Comparison of ENCODE assay signal across 5 worm cellular contexts in the genomic region with DNA sequence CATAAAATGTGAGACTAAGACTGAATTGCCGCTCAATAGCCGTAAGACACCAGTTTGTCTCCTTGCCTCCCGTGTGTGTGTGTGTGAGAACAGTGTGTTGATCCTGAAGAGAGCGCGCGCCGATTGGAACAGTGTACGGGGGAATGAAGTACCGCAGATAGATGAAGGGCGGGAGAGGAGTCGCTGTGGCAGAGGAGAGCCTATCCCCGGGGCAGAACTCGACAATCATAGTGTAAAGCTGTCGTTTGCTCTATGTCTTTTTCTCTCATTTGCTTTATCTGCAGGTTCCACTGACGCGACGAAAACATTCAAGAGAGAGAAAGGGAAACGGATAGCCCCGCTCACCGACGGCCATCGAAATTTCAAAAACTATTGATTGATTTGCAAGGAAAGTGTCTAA.
TF ChIP-seq lines count a peak whose summit lies in the region.

No protein-coding gene starts in this region.

TF ChIP-seq in whole organism, L1 larva, 84 proteins besides CTCF, POLR2A, EP300 and RAD21:
- TF ChIP-seq rnt-1 (tag; optimal IDR thresholded peaks at IDR 0.05; lab: Kevin White, UChicago), result peak; percentile 59
- no peak for TF ChIP-seq alr-1 (tag; optimal IDR thresholded peaks at IDR 0.05; lab: Kevin White, UChicago; ENCODE audit: borderline replicate concordance)
- no peak for TF ChIP-seq nhr-11 (tag; optimal IDR thresholded peaks at IDR 0.05; lab: Kevin White, UChicago)
- peak; percentile 16 for TF ChIP-seq skn-1 (tag; optimal IDR thresholded peaks at IDR 0.05; lab: Kevin White, UChicago)
- TF ChIP-seq dsc-1 (tag; optimal IDR thresholded peaks at IDR 0.05; lab: Kevin White, UChicago), result peak; percentile 44
- TF ChIP-seq lin-15B (tag; optimal IDR thresholded peaks at IDR 0.05; lab: Kevin White, UChicago), result no peak
- no peak for TF ChIP-seq nhr-76 (tag; optimal IDR thresholded peaks at IDR 0.05; lab: Kevin White, UChicago)
- TF ChIP-seq nhr-71 (tag; optimal IDR thresholded peaks at IDR 0.05; lab: Kevin White, UChicago), result peak; percentile 17
- TF ChIP-seq blmp-1 (tag; optimal IDR thresholded peaks at IDR 0.05; lab: Kevin White, UChicago), result no peak
- peak; percentile 17; the same call in 1 of the 2 replicates for TF ChIP-seq nhr-19 (GFP tag; conservative IDR thresholded peaks at IDR 0.05; lab: Robert Waterston, UW)
- peak; percentile 7 for TF ChIP-seq snu-23 (GFP tag; optimal IDR thresholded peaks at IDR 0.05; lab: Kevin White, UChicago)
- peak; percentile 63 for TF ChIP-seq lin-14 (GFP tag; optimal IDR thresholded peaks at IDR 0.05; lab: Kevin White, UChicago)
- no peak for TF ChIP-seq pax-3 (tag; optimal IDR thresholded peaks at IDR 0.05; lab: Kevin White, UChicago)
- TF ChIP-seq mdl-1 (tag; optimal IDR thresholded peaks at IDR 0.05; lab: Kevin White, UChicago), result peak in 1 of 2 experiments; percentile 2
- no peak for TF ChIP-seq unc-86 (tag; optimal IDR thresholded peaks at IDR 0.05; lab: Kevin White, UChicago)
- TF ChIP-seq lsy-2 (tag; optimal IDR thresholded peaks at IDR 0.05; lab: Kevin White, UChicago), result peak in 1 of 2 experiments; percentile 10

TF ChIP-seq in whole organism, L3 larva, 47 proteins besides CTCF, POLR2A, EP300 and RAD21 (continues in another document):
- TF ChIP-seq nhr-12 (tag; optimal IDR thresholded peaks at IDR 0.05; lab: Kevin White, UChicago) (no peak), unc-39 (tag; optimal IDR thresholded peaks at IDR 0.05; lab: Kevin White, UChicago) (no peak), nhr-23 (tag; optimal IDR thresholded peaks at IDR 0.05; lab: Kevin White, UChicago) (no peak), mdl-1 (tag; optimal IDR thresholded peaks at IDR 0.05; lab: Kevin White, UChicago) (no peak), lin-39 (tag; optimal IDR thresholded peaks at IDR 0.05; lab: Kevin White, UChicago) (peak; percentile 28), nhr-11 (tag; optimal IDR thresholded peaks at IDR 0.05; lab: Kevin White, UChicago) (no peak), mml-1 (tag; optimal IDR thresholded peaks at IDR 0.05; lab: Kevin White, UChicago) (no peak), ceh-28 (tag; optimal IDR thresholded peaks at IDR 0.05; lab: Kevin White, UChicago) (peak; percentile 0), fos-1 (tag; optimal IDR thresholded peaks at IDR 0.05; lab: Kevin White, UChicago) (no peak), zag-1 (tag; optimal IDR thresholded peaks at IDR 0.05; lab: Kevin White, UChicago) (no peak), nhr-25 (tag; optimal IDR thresholded peaks at IDR 0.05; lab: Kevin White, UChicago) (no peak), ceh-82 (tag; optimal IDR thresholded peaks at IDR 0.05; lab: Kevin White, UChicago) (no peak), nfya-1 (tag; optimal IDR thresholded peaks at IDR 0.05; lab: Kevin White, UChicago; ENCODE audit: insufficient read depth) (peak; percentile 44), unc-62 (GFP tag; optimal IDR thresholded peaks at IDR 0.05; lab: Kevin White, UChicago) (no peak), pha-4 (tag; optimal IDR thresholded peaks at IDR 0.05; lab: Kevin White, UChicago) (no peak), nhr-67 (tag; optimal IDR thresholded peaks at IDR 0.05; lab: Kevin White, UChicago) (no peak), ztf-11 (tag; optimal IDR thresholded peaks at IDR 0.05; lab: Kevin White, UChicago) (no peak), jun-1 (tag; optimal IDR thresholded peaks at IDR 0.05; lab: Kevin White, UChicago) (no peak), nhr-43 (tag; optimal IDR thresholded peaks at IDR 0.05; lab: Kevin White, UChicago; ENCODE audit: poor library complexity, severe bottlenecking) (no peak)

TF ChIP-seq in whole organism, early embryonic, 17 proteins besides CTCF, POLR2A, EP300 and RAD21:
- no peak for TF ChIP-seq flt-1 (GFP tag; IDR thresholded peaks at IDR 0.05; lab: Robert Waterston, UW)
- TF ChIP-seq hmbx-1 (tag; optimal IDR thresholded peaks at IDR 0.05; lab: Kevin White, UChicago), result no peak
- no peak for TF ChIP-seq tbx-11 (GFP tag; IDR thresholded peaks at IDR 0.05; lab: Robert Waterston, UW)
- TF ChIP-seq hnd-1 (tag; optimal IDR thresholded peaks at IDR 0.05; lab: Kevin White, UChicago), result no peak
- no peak for TF ChIP-seq tra-4 (tag; optimal IDR thresholded peaks at IDR 0.05; lab: Kevin White, UChicago)
- TF ChIP-seq tbx-37 (GFP tag; conservative IDR thresholded peaks at IDR 0.05; lab: Robert Waterston, UW), result no peak
- TF ChIP-seq ceh-36 (tag; optimal IDR thresholded peaks at IDR 0.05; lab: Kevin White, UChicago), result no peak
- peak; percentile 41 for TF ChIP-seq aly-1 (tag; optimal IDR thresholded peaks at IDR 0.05; lab: Kevin White, UChicago)
- 0 out of 2 replicates have a peak, but pooled peaks have one; percentile 17 for TF ChIP-seq scrt-1 (GFP tag; IDR thresholded peaks at IDR 0.05; lab: Robert Waterston, UW)
- no peak for TF ChIP-seq sea-1 (GFP tag; conservative IDR thresholded peaks at IDR 0.05; lab: Robert Waterston, UW)
- TF ChIP-seq ceh-13 (GFP tag; optimal IDR thresholded peaks at IDR 0.05; lab: Kevin White, UChicago), result no peak
- TF ChIP-seq B0310.2 (tag; optimal IDR thresholded peaks at IDR 0.05; lab: Kevin White, UChicago), result no peak
- TF ChIP-seq hmg-4 (GFP tag; optimal IDR thresholded peaks at IDR 0.05; lab: Kevin White, UChicago), result peak; percentile 62

TF ChIP-seq in whole organism, midembryonic, 9 proteins besides CTCF, POLR2A, EP300 and RAD21:
- TF ChIP-seq med-1 (GFP tag; optimal IDR thresholded peaks at IDR 0.05; lab: Kevin White, UChicago; ENCODE audit: insufficient read depth) (no peak), flt-1 (GFP tag; IDR thresholded peaks at IDR 0.05; lab: Robert Waterston, UW) (no peak), ztf-23 (GFP tag; IDR thresholded peaks at IDR 0.05; lab: Robert Waterston, UW) (no peak), ztf-29 (GFP tag; IDR thresholded peaks at IDR 0.05; lab: Robert Waterston, UW) (no peak), cog-1 (tag; optimal IDR thresholded peaks at IDR 0.05; lab: Kevin White, UChicago) (peak; percentile 16), tab-1 (GFP tag; IDR thresholded peaks at IDR 0.05; lab: Robert Waterston, UW) (0 out of 2 replicates have a peak, but pooled peaks have one; percentile 66), T22C8.4 (GFP tag; IDR thresholded peaks at IDR 0.05; lab: Robert Waterston, UW) (no peak), ref-1 (GFP tag; conservative IDR thresholded peaks at IDR 0.05; lab: Robert Waterston, UW) (no peak)

TF ChIP-seq in whole organism, young adult, 124 proteins besides CTCF, POLR2A, EP300 and RAD21:
- TF ChIP-seq mcd-1 (GFP tag; IDR thresholded peaks at IDR 0.05; lab: Robert Waterston, UW) (no peak), egl-18 (GFP tag; IDR thresholded peaks at IDR 0.05; lab: Robert Waterston, UW) (no peak), hlh-26 (GFP tag; conservative IDR thresholded peaks at IDR 0.05; lab: Robert Waterston, UW) (no peak), F57A8.1 (GFP tag; optimal IDR thresholded peaks at IDR 0.05; lab: Kevin White, UChicago) (no peak), zfh-2 (GFP tag; conservative IDR thresholded peaks at IDR 0.05; lab: Robert Waterston, UW) (peak; percentile 59), ccch-3 (GFP tag; optimal IDR thresholded peaks at IDR 0.05; lab: Kevin White, UChicago) (no peak)
